Worm (Caenorhabditis elegans): ENCODE results near the gene hda-2.

hda-2 gene

DNA sequence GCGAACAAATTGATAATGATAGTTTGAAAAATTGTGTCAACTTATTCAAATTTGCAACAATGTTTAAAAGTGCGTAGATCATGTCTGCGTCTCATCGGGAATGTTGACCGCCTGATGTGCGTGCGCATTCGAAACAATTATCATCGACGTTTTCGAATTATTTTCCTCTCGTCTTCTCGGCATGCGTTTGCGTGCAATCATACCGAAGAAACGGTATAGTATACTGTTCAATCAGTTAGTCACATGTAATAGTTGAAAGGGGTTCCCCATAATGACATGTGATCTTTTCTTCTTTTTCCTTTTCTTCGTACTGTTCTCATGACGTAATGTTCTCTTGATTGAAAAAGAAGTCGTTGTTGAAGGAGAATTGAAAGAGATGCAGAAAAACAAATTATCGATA lies 5.6 kb downstream of the hda-2 start:
- no peak for TF ChIP-seq egl-18 (GFP tag; IDR thresholded peaks at IDR 0.05)
- TF ChIP-seq let-607 (tag; optimal IDR thresholded peaks at IDR 0.05): peak in 1 of 2 experiments; percentile 39
- no peak for TF ChIP-seq rpc-1 (optimal IDR thresholded peaks at IDR 0.05)
- TF ChIP-seq rpc-1 (tag; optimal IDR thresholded peaks at IDR 0.05): no peak
- peak; percentile 49 for TF ChIP-seq die-1 (tag; optimal IDR thresholded peaks at IDR 0.05)
- no peak for TF ChIP-seq ceh-100 (GFP tag; IDR thresholded peaks at IDR 0.05)
- TF ChIP-seq nfyb-1 (GFP tag; IDR thresholded peaks at IDR 0.05): peak; percentile 55; the same call in 1 of the 2 replicates
- TF ChIP-seq Y53G8AR.9 (GFP tag; conservative IDR thresholded peaks at IDR 0.05): 0 out of 2 replicates have a peak, but pooled peaks have one; percentile 54
- 0 out of 2 replicates have a peak, but pooled peaks have one; percentile 8 for TF ChIP-seq cebp-1 (GFP tag; IDR thresholded peaks at IDR 0.05)
- peak; percentile 72 for TF ChIP-seq cebp-1 (tag; optimal IDR thresholded peaks at IDR 0.05)
- peak; percentile 64 for TF ChIP-seq lin-40 (tag; optimal IDR thresholded peaks at IDR 0.05)
- 0 out of 2 replicates have a peak, but pooled peaks have one; percentile 4 for TF ChIP-seq dox-1 (GFP tag; IDR thresholded peaks at IDR 0.05)
- no peak for TF ChIP-seq zim-3 (tag; optimal IDR thresholded peaks at IDR 0.05)
- TF ChIP-seq madf-6 (GFP tag; IDR thresholded peaks at IDR 0.05): no peak
- TF ChIP-seq sptf-2 (GFP tag; optimal IDR thresholded peaks at IDR 0.05): no peak
- no peak for TF ChIP-seq F37B4.10 (GFP tag; IDR thresholded peaks at IDR 0.05)
- peak; percentile 38 for TF ChIP-seq hmg-1.2 (GFP tag; IDR thresholded peaks at IDR 0.05)
- no peak for TF ChIP-seq sea-2 (GFP tag; IDR thresholded peaks at IDR 0.05)
- peak; percentile 90 for TF ChIP-seq nhr-80 (tag; optimal IDR thresholded peaks at IDR 0.05)
- TF ChIP-seq K12H6.12 (tag; optimal IDR thresholded peaks at IDR 0.05): no peak
- TF ChIP-seq snpc-1.3 (tag; optimal IDR thresholded peaks at IDR 0.05; ENCODE audit: insufficient read depth): no peak
- TF ChIP-seq ZK185.1 (tag; optimal IDR thresholded peaks at IDR 0.05; ENCODE audit: poor library complexity, severe bottlenecking): no peak
- peak; percentile 57; the same call in 1 of the 2 replicates for TF ChIP-seq K11D2.4 (GFP tag; IDR thresholded peaks at IDR 0.05)
- TF ChIP-seq chd-7 (tag; optimal IDR thresholded peaks at IDR 0.05): peak; percentile 58
- TF ChIP-seq lin-54 (GFP tag; optimal IDR thresholded peaks at IDR 0.05): peak; percentile 53
- peak; percentile 71 for TF ChIP-seq ztf-26 (tag; optimal IDR thresholded peaks at IDR 0.05)
- TF ChIP-seq rcor-1 (GFP tag; IDR thresholded peaks at IDR 0.05): peak; percentile 66
- 0 out of 2 replicates have a peak, but pooled peaks have one; percentile 8 for TF ChIP-seq B0336.3 (GFP tag; IDR thresholded peaks at IDR 0.05)
- TF ChIP-seq lin-35 (GFP tag; optimal IDR thresholded peaks at IDR 0.05): peak in 1 of 3 experiments; percentile 28
- TF ChIP-seq ama-1 (optimal IDR thresholded peaks at IDR 0.05): peak; percentile 5
- TF ChIP-seq ama-1 (GFP tag; optimal IDR thresholded peaks at IDR 0.05): no peak
- TF ChIP-seq T07F8.4 (tag; optimal IDR thresholded peaks at IDR 0.05): no peak
- TF ChIP-seq hrde-1 (tag; optimal IDR thresholded peaks at IDR 0.05; ENCODE audit: borderline replicate concordance): no peak
- TF ChIP-seq bed-2 (GFP tag; IDR thresholded peaks at IDR 0.05): no peak
- TF ChIP-seq snpc-4 (GFP tag; optimal IDR thresholded peaks at IDR 0.05): no peak
- peak in 1 of 4 experiments; percentile 6 for TF ChIP-seq snpc-4 (tag; optimal IDR thresholded peaks at IDR 0.05)
- peak; percentile 86 for TF ChIP-seq atf-7 (tag; optimal IDR thresholded peaks at IDR 0.05)
- 0 out of 2 replicates have a peak, but pooled peaks have one; percentile 30 for TF ChIP-seq pbrm-1 (GFP tag; IDR thresholded peaks at IDR 0.05)
- TF ChIP-seq egrh-3 (GFP tag; IDR thresholded peaks at IDR 0.05): no peak
- TF ChIP-seq mxl-1 (tag; optimal IDR thresholded peaks at IDR 0.05): no peak
- no peak for TF ChIP-seq dpff-1 (tag; optimal IDR thresholded peaks at IDR 0.05)
- no peak for TF ChIP-seq fkh-3 (tag; optimal IDR thresholded peaks at IDR 0.05)
- 0 out of 2 replicates have a peak, but pooled peaks have one; percentile 33 for TF ChIP-seq egl-44 (GFP tag; IDR thresholded peaks at IDR 0.05)
- peak; percentile 28 for TF ChIP-seq akir-1 (GFP tag; optimal IDR thresholded peaks at IDR 0.05)
- no peak for TF ChIP-seq lsy-27 (tag; optimal IDR thresholded peaks at IDR 0.05; ENCODE audit: borderline replicate concordance, insufficient read depth)
- TF ChIP-seq let-526 (GFP tag; IDR thresholded peaks at IDR 0.05): 0 out of 2 replicates have a peak, but pooled peaks have one; percentile 21
- TF ChIP-seq gei-17 (GFP tag; optimal IDR thresholded peaks at IDR 0.05): peak; percentile 5
- TF ChIP-seq lin-26 (GFP tag; IDR thresholded peaks at IDR 0.05): peak; percentile 70; the same call in 1 of the 2 replicates
- peak; percentile 55 for TF ChIP-seq tbp1 (GFP tag; optimal IDR thresholded peaks at IDR 0.05)

Data from whole organism, young adult.